Worm (Caenorhabditis elegans) whole organism, L4 larva: ENCODE results near the gene pes-4.

Experiments
- ama-1 ChIP-seq: fragments of 150-350 bp; optimal IDR thresholded peaks from 2 replicates; lab custom pipeline; 2014; ENCODE audit warnings: inconsistent platforms, mixed read lengths
- ctbp-1 ChIP-seq: fragments of 200-800 bp; sonication (Bioruptor generic); IDR thresholded peaks from 2 replicates; pipeline ENCODE4 v1.3.6; 2022; ENCODE audit warnings: missing genetic modification reagents, missing genetic modification characterization, missing compliant biosample characterization
- fkh-10 ChIP-seq: fragments of 150-350 bp; optimal IDR thresholded peaks from 2 replicates; lab custom pipeline; 2014; ENCODE audit warnings: missing biosample characterization, missing genetic modification reagents, missing genetic modification characterization
- hmg-1.1 ChIP-seq: fragments of 200-800 bp; sonication (Bioruptor generic); IDR thresholded peaks from 2 replicates; pipeline ENCODE4 v1.3.6; 2022; ENCODE audit warnings: missing genetic modification reagents, missing genetic modification characterization, missing compliant biosample characterization
- lin-13 ChIP-seq: fragments of 150-350 bp; optimal IDR thresholded peaks from 2 replicates; lab custom pipeline; 2014; ENCODE audit warnings: missing biosample characterization, missing genetic modification reagents, missing genetic modification characterization
- lin-15B ChIP-seq: fragments of 150-350 bp; sonication (generic microtip); optimal IDR thresholded peaks from 3 replicates; lab custom pipeline; 2014; ENCODE audit warnings: missing biosample characterization, missing genetic modification characterization
- mxl-2 ChIP-seq: fragments of 200-800 bp; sonication (Bioruptor generic); conservative IDR thresholded peaks from 2 replicates; pipeline ENCODE4 v1.3.6; 2022; ENCODE audit warnings: missing genetic modification reagents, missing genetic modification characterization, missing compliant biosample characterization
- nhr-237 ChIP-seq: sonication (generic microtip); optimal IDR thresholded peaks from 2 replicates; lab custom pipeline; 2017; ENCODE audit warnings: missing biosample characterization, missing genetic modification characterization
- nhr-25 ChIP-seq: sonication (generic microtip); optimal IDR thresholded peaks from 2 replicates; lab custom pipeline; 2017; ENCODE audit warnings: missing genetic modification characterization, mild to moderate bottlenecking, missing compliant biosample characterization, antibody characterized with exemption, moderate library complexity, borderline replicate concordance; ENCODE audit not compliant: insufficient read depth
- nhr-42 ChIP-seq: fragments of 200-800 bp; sonication (Bioruptor generic); IDR thresholded peaks from 2 replicates; pipeline ENCODE4 v1.3.6; 2022; ENCODE audit warnings: missing genetic modification characterization, missing compliant biosample characterization
- nhr-6 ChIP-seq: fragments of 150-350 bp; optimal IDR thresholded peaks from 2 replicates; lab custom pipeline; 2014; ENCODE audit warnings: missing biosample characterization, missing genetic modification characterization
- unc-130 ChIP-seq: sonication (generic microtip); optimal IDR thresholded peaks from 2 replicates; lab custom pipeline; 2016; ENCODE audit warnings: missing genetic modification reagents, missing genetic modification characterization, missing compliant biosample characterization
- unc-39 ChIP-seq: sonication (generic microtip); optimal IDR thresholded peaks from 2 replicates; lab custom pipeline; 2017; ENCODE audit warnings: missing biosample characterization, missing genetic modification characterization
- unc-62 ChIP-seq, 3 experiments: fragments of 150-350 bp in 1 of 3; sonication (generic microtip); optimal IDR thresholded peaks in 2 of 3; peaks in 1 of 3; 1 replicate in 1 of 3; 2 replicates in 2 of 3; lab custom pipeline; 2014 to 2017; ENCODE audit warnings: missing biosample characterization in 3 of 3, missing genetic modification characterization in 3 of 3, missing genetic modification reagents in 3 of 3, missing genotype in 1 of 3

DNA sequence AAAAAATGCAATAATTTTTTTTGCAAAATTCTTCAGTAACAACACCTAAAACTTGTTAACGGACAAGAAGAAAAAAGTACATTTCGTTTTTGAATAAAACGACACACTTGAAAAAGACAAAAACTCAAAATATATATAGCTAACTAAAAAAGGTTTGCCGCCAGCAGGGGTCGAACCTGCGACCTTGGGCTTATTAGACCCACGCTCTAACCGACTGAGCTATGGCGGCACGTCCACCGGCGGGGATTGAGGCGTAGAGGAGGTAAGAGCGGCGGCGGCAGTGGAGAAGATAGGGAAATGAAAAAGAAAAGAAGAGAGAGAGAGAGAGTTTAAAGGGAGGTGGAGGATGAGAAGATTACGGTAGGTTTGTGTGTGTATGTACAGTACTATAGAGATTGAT is 11.9 kb downstream of the pes-4 start:
- TF ChIP-seq nhr-25 (no peak), nhr-6 (tag; lab: Kevin White, UChicago) (no peak), hmg-1.1 (GFP tag; lab: Robert Waterston, UW) (no peak), ama-1 (lab: Kevin White, UChicago) (no peak), nhr-237 (tag; lab: Kevin White, UChicago) (no peak), mxl-2 (GFP tag; lab: Robert Waterston, UW) (no peak), unc-130 (peak; percentile 24), unc-39 (tag; lab: Kevin White, UChicago) (no peak), lin-15B (no peak), unc-62 (GFP tag; optimal IDR thresholded peaks at IDR 0.05 in 1 of 2; lab: Kevin White, UChicago) (peak in 1 of 2 experiments; percentile 36), unc-62 (tag; optimal IDR thresholded peaks at IDR 0.05; lab: Kevin White, UChicago) (no peak), nhr-42 (GFP tag; lab: Robert Waterston, UW) (0 out of 2 replicates have a peak, but pooled peaks have one; percentile 7), lin-13 (peak; percentile 55), ctbp-1 (no peak), fkh-10 (no peak)
